Worm (Caenorhabditis elegans) whole organism, mixed stage, embryonic: Measurements from ENCODE around the gene R05A10.8.

Source experiments
- elt-3 ChIP-seq: fragments of 150-350 bp; optimal IDR thresholded peaks from 2 replicates; lab custom pipeline; 2014; ENCODE audit warnings: missing biosample characterization, missing genetic modification characterization
- lsy-2 ChIP-seq: fragments of 150-350 bp; optimal IDR thresholded peaks from 2 replicates; lab custom pipeline; 2014; ENCODE audit warnings: missing biosample characterization, missing genetic modification characterization
- nhr-12 ChIP-seq: fragments of 150-350 bp; optimal IDR thresholded peaks from 2 replicates; lab custom pipeline; 2014; ENCODE audit warnings: missing biosample characterization, missing genetic modification characterization
- nhr-2 ChIP-seq: fragments of 150-350 bp; optimal IDR thresholded peaks from 2 replicates; lab custom pipeline; 2014; ENCODE audit warnings: missing biosample characterization, missing genetic modification characterization
- nhr-237 ChIP-seq: fragments of 150-350 bp; optimal IDR thresholded peaks from 2 replicates; lab custom pipeline; 2014; ENCODE audit warnings: missing biosample characterization, missing genetic modification characterization
- nhr-76 ChIP-seq: sonication (generic microtip); optimal IDR thresholded peaks from 2 replicates; lab custom pipeline; 2017; ENCODE audit warnings: missing biosample characterization, missing genetic modification characterization
- unc-39 ChIP-seq: fragments of 150-350 bp; optimal IDR thresholded peaks from 2 replicates; lab custom pipeline; 2014; ENCODE audit warnings: missing biosample characterization, missing genetic modification characterization
- unc-62 ChIP-seq: fragments of 150-350 bp; optimal IDR thresholded peaks from 2 replicates; lab custom pipeline; 2014; ENCODE audit warnings: missing biosample characterization, missing genetic modification reagents, missing genetic modification characterization

ce11 chrIV:14158086-14158485 is at the start of gene R05A10.8:
- TF ChIP-seq nhr-237 (tag; lab: Kevin White, UChicago): no peak
- no peak for TF ChIP-seq elt-3
- no peak for TF ChIP-seq unc-62
- TF ChIP-seq lsy-2 (tag; lab: Kevin White, UChicago): no peak
- TF ChIP-seq unc-39 (tag; lab: Kevin White, UChicago): no peak
- TF ChIP-seq nhr-76: no peak
- TF ChIP-seq nhr-12: no peak
- TF ChIP-seq nhr-2: no peak
